Worm (Caenorhabditis elegans): ENCODE data around the gene Y45F10D.16.

- TF ChIP-seq ama-1 (optimal IDR thresholded peaks at IDR 0.05) (no peak), tbx-11 (GFP tag; IDR thresholded peaks at IDR 0.05) (no peak)
These were observed 50.1 kb downstream of the Y45F10D.16 start for ce11 chrIV:13826363-13826762.
